Worm (Caenorhabditis elegans) whole organism, early embryonic: Measurements from ENCODE around the gene cox-5A.

Experiments
- ama-1 ChIP-seq: fragments of 150-350 bp; optimal IDR thresholded peaks from 2 replicates; lab custom pipeline; 2014
- ceh-13 ChIP-seq: fragments of 200-800 bp; sonication (Bioruptor generic); optimal IDR thresholded peaks from 2 replicates; lab custom pipeline; 2018; ENCODE audit warnings: mild to moderate bottlenecking, missing genetic modification characterization, missing compliant biosample characterization
- ets-7 ChIP-seq: sonication (generic microtip); optimal IDR thresholded peaks from 2 replicates; lab custom pipeline; 2016; ENCODE audit warnings: missing genotype, missing genetic modification characterization, missing compliant biosample characterization

DNA sequence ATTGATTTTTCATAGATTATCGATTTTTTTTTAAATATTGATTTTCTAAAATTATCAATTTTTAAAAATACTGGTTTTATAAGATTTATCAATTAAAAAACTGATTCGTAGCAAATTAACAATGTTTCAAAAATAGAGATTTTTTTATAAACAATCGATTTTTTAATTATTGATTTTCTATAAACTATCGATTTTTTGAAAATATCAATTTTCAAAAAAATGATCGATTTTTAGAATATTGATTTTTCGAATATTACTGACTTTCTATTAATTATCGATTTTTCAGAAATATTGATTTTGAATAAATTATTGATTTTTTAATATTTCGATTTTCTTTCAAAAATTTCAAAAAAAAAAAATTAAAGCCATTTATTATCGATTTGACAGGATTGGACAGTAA, 47.3 kb downstream of the cox-5A start:
- TF ChIP-seq ama-1 (lab: Kevin White, UChicago) (no peak), ets-7 (tag; lab: Kevin White, UChicago) (no peak), ceh-13 (no peak)
